Worm (Caenorhabditis elegans): ENCODE measurements around the gene K10G9.2.

- TF ChIP-seq pqm-1 (tag; optimal IDR thresholded peaks at IDR 0.05) (no peak), ceh-82 (tag; optimal IDR thresholded peaks at IDR 0.05) (no peak), ama-1 (optimal IDR thresholded peaks at IDR 0.05) (no peak), sup-37 (GFP tag; optimal IDR thresholded peaks at IDR 0.05) (no peak), elt-2 (tag; optimal IDR thresholded peaks at IDR 0.05) (no peak), lin-13 (GFP tag; optimal IDR thresholded peaks at IDR 0.05) (no peak), hlh-4 (tag; optimal IDR thresholded peaks at IDR 0.05) (no peak), zag-1 (tag; optimal IDR thresholded peaks at IDR 0.05) (no peak), grh-1 (GFP tag; IDR thresholded peaks at IDR 0.05) (no peak), lsy-2 (tag; optimal IDR thresholded peaks at IDR 0.05) (no peak)
Observed at ce11 chrIII:10253334-10253733, 32.4 kb upstream of the K10G9.2 start.

Measured in whole organism, L1 larva.